Worm (Caenorhabditis elegans) whole organism, mixed stage, embryonic: ENCODE results near the gene T11F9.21.

Source experiments
- M03D4.4 ChIP-seq: sonication (generic microtip); optimal IDR thresholded peaks from 2 replicates; lab custom pipeline; 2017; ENCODE audit warnings: mild to moderate bottlenecking, missing genetic modification characterization, missing compliant biosample characterization
- bed-3 ChIP-seq: fragments of 200-800 bp; sonication (Bioruptor generic); optimal IDR thresholded peaks from 3 replicates; lab custom pipeline; 2018; ENCODE audit warnings: mild to moderate bottlenecking, missing genetic modification characterization, moderate library complexity, missing compliant biosample characterization
- blmp-1 ChIP-seq: fragments of 150-350 bp; optimal IDR thresholded peaks from 2 replicates; lab custom pipeline; 2014; ENCODE audit warnings: missing biosample characterization, missing genetic modification characterization
- ceh-39 ChIP-seq: fragments of 150-350 bp; optimal IDR thresholded peaks from 2 replicates; lab custom pipeline; 2014; ENCODE audit warnings: missing biosample characterization, missing genetic modification characterization
- ceh-43 ChIP-seq: fragments of 200-800 bp; sonication (Bioruptor generic); optimal IDR thresholded peaks from 2 replicates; lab custom pipeline; 2018; ENCODE audit warnings: mild to moderate bottlenecking, missing genetic modification characterization, moderate library complexity, missing compliant biosample characterization
- ceh-83 ChIP-seq: fragments of 200-800 bp; sonication (Bioruptor generic); optimal IDR thresholded peaks from 2 replicates; lab custom pipeline; 2018; ENCODE audit warnings: mild to moderate bottlenecking, missing genetic modification characterization, missing compliant biosample characterization
- ces-1 ChIP-seq: fragments of 150-350 bp; optimal IDR thresholded peaks from 2 replicates; lab custom pipeline; 2014; ENCODE audit warnings: missing biosample characterization, missing genetic modification reagents, missing genetic modification characterization
- cnd-1 ChIP-seq: fragments of 200-800 bp; sonication (Bioruptor generic); optimal IDR thresholded peaks from 2 replicates; lab custom pipeline; 2018; ENCODE audit warnings: mild to moderate bottlenecking, missing genetic modification characterization, missing compliant biosample characterization
- drap-1 ChIP-seq: fragments of 200-800 bp; sonication (Bioruptor generic); optimal IDR thresholded peaks from 3 replicates; lab custom pipeline; 2018; ENCODE audit warnings: mild to moderate bottlenecking, missing genetic modification characterization, missing compliant biosample characterization
- elt-1 ChIP-seq: sonication (generic microtip); optimal IDR thresholded peaks from 2 replicates; lab custom pipeline; 2017; ENCODE audit warnings: missing genetic modification characterization, mild to moderate bottlenecking, missing compliant biosample characterization, antibody characterized with exemption, moderate library complexity, borderline replicate concordance; ENCODE audit not compliant: insufficient read depth
- elt-3 ChIP-seq: fragments of 150-350 bp; optimal IDR thresholded peaks from 2 replicates; lab custom pipeline; 2014; ENCODE audit warnings: missing biosample characterization, missing genetic modification characterization
- flh-1 ChIP-seq: fragments of 200-800 bp; sonication (Bioruptor generic); optimal IDR thresholded peaks from 2 replicates; lab custom pipeline; 2018; ENCODE audit warnings: mild to moderate bottlenecking, missing genetic modification characterization, moderate library complexity, missing compliant biosample characterization
- ham-2 ChIP-seq: fragments of 200-800 bp; sonication (Bioruptor generic); optimal IDR thresholded peaks from 2 replicates; lab custom pipeline; 2018; ENCODE audit warnings: mild to moderate bottlenecking, missing genetic modification characterization, missing compliant biosample characterization
- hlh-1 ChIP-seq: fragments of 150-350 bp; optimal IDR thresholded peaks from 2 replicates; lab custom pipeline; 2014; ENCODE audit warnings: missing biosample characterization, missing genetic modification reagents, missing genetic modification characterization
- lin-13 ChIP-seq: fragments of 150-350 bp; optimal IDR thresholded peaks from 2 replicates; lab custom pipeline; 2014; ENCODE audit warnings: missing biosample characterization, missing genetic modification characterization
- lin-32 ChIP-seq: fragments of 200-800 bp; sonication (Bioruptor generic); optimal IDR thresholded peaks from 2 replicates; lab custom pipeline; 2018; ENCODE audit warnings: mild to moderate bottlenecking, missing genetic modification characterization, missing compliant biosample characterization
- lsy-2 ChIP-seq: fragments of 150-350 bp; optimal IDR thresholded peaks from 2 replicates; lab custom pipeline; 2014; ENCODE audit warnings: missing biosample characterization, missing genetic modification characterization
- mab-5 ChIP-seq: fragments of 150-350 bp; optimal IDR thresholded peaks from 2 replicates; lab custom pipeline; 2014; ENCODE audit warnings: missing biosample characterization, missing genetic modification characterization
- mep-1 ChIP-seq: fragments of 150-350 bp; optimal IDR thresholded peaks from 2 replicates; lab custom pipeline; 2017; ENCODE audit warnings: missing biosample characterization, missing genetic modification reagents, missing genetic modification characterization, inconsistent platforms
- mls-2 ChIP-seq: sonication (generic microtip); optimal IDR thresholded peaks from 2 replicates; lab custom pipeline; 2016; ENCODE audit warnings: mild to moderate bottlenecking, missing genetic modification characterization, moderate library complexity, missing compliant biosample characterization
- nhr-12 ChIP-seq: fragments of 150-350 bp; optimal IDR thresholded peaks from 2 replicates; lab custom pipeline; 2014; ENCODE audit warnings: missing biosample characterization, missing genetic modification characterization
- nhr-2 ChIP-seq: fragments of 150-350 bp; optimal IDR thresholded peaks from 2 replicates; lab custom pipeline; 2014; ENCODE audit warnings: missing biosample characterization, missing genetic modification characterization
- nhr-237 ChIP-seq: fragments of 150-350 bp; optimal IDR thresholded peaks from 2 replicates; lab custom pipeline; 2014; ENCODE audit warnings: missing biosample characterization, missing genetic modification characterization
- nhr-28 ChIP-seq: fragments of 150-350 bp; optimal IDR thresholded peaks from 2 replicates; lab custom pipeline; 2014; ENCODE audit warnings: missing biosample characterization, missing genetic modification characterization
- nhr-76 ChIP-seq: sonication (generic microtip); optimal IDR thresholded peaks from 2 replicates; lab custom pipeline; 2017; ENCODE audit warnings: missing biosample characterization, missing genetic modification characterization
- pha-4 ChIP-seq: fragments of 150-350 bp; optimal IDR thresholded peaks from 2 replicates; lab custom pipeline; 2018; ENCODE audit warnings: missing biosample characterization, missing genetic modification reagents, missing genetic modification characterization
- sem-2 ChIP-seq: fragments of 200-800 bp; sonication (Bioruptor generic); optimal IDR thresholded peaks from 2 replicates; lab custom pipeline; 2018; ENCODE audit warnings: mild to moderate bottlenecking, missing genetic modification characterization, missing compliant biosample characterization
- snpc-4 ChIP-seq: fragments of 150-350 bp; optimal IDR thresholded peaks from 2 replicates; lab custom pipeline; 2014; ENCODE audit warnings: missing biosample characterization, missing genetic modification characterization
- sptf-1 ChIP-seq: sonication (generic microtip); optimal IDR thresholded peaks from 2 replicates; lab custom pipeline; 2017; ENCODE audit warnings: mild to moderate bottlenecking, missing genetic modification characterization, moderate library complexity, missing compliant biosample characterization
- tbx-8 ChIP-seq: fragments of 200-800 bp; sonication (Bioruptor generic); optimal IDR thresholded peaks from 2 replicates; lab custom pipeline; 2018; ENCODE audit warnings: mild to moderate bottlenecking, missing genetic modification characterization, moderate library complexity, missing compliant biosample characterization
- unc-120 ChIP-seq: sonication (generic microtip); optimal IDR thresholded peaks from 2 replicates; lab custom pipeline; 2017; ENCODE audit warnings: missing genetic modification characterization, missing compliant biosample characterization; ENCODE audit not compliant: poor library complexity, severe bottlenecking
- unc-39 ChIP-seq: fragments of 150-350 bp; optimal IDR thresholded peaks from 2 replicates; lab custom pipeline; 2014; ENCODE audit warnings: missing biosample characterization, missing genetic modification characterization
- unc-62 ChIP-seq: fragments of 150-350 bp; optimal IDR thresholded peaks from 2 replicates; lab custom pipeline; 2014; ENCODE audit warnings: missing biosample characterization, missing genetic modification reagents, missing genetic modification characterization
- zip-8 ChIP-seq: fragments of 150-350 bp; optimal IDR thresholded peaks from 2 replicates; lab custom pipeline; 2014; ENCODE audit warnings: missing biosample characterization, missing genetic modification characterization

T11F9.21 gene

DNA sequence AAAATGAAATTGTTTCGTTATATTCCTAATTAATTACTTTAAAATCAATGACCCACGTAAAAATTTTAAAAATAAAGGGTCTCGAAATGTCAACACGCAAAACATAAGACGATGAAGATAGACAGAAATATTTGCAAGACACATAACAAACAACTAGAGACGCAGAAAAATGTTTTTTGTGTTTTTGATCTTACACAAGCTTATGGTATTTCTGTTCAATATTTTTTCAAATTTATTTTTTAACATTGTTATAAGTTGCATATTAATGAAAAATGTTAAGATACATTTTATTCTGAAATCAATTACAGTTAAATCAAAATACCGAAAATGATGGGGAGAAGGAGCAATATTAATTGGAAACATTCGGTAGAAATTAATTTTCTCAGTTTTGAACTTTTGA lies 20.9 kb downstream of the T11F9.21 start, which contains the start of gene C55A6.3:
Gene C55A6.3, minus strand, starts transcription at position 101 of the 400 bp plus-strand sequence.
- TF ChIP-seq elt-3 (no peak), unc-39 (no peak), blmp-1 (tag; lab: Kevin White, UChicago) (no peak), mls-2 (tag; lab: Kevin White, UChicago) (no peak), unc-62 (GFP tag; lab: Kevin White, UChicago) (no peak), nhr-2 (no peak)
- TF ChIP-seq, all 35 proteins: peak for 0

DNA sequence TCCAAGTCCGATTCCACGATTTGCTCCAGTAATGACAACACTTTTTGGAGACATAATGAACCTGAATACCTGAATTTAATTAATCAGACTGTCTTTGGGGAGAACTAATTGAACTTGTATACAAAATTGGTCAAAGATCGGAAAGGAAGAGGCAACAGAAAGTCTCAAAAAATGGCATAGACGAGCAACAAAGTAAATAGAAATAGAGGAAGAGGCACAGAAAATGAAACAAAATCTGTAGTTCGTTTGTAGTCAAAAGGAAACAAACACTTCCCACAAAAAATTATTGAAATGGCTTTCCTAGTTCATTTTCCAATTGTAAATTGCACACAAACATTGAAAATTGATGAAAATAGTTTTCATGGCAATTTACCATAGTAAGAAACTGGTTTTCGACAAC lies 22.1 kb downstream of the T11F9.21 start, which contains the start of gene C55A6.6:
Gene C55A6.6, minus strand, starts transcription at position 61 of the 400 bp plus-strand sequence.
- TF ChIP-seq nhr-12 (no peak), unc-62 (GFP tag; lab: Kevin White, UChicago) (no peak), mab-5 (no peak), ces-1 (GFP tag; lab: Kevin White, UChicago) (no peak), blmp-1 (tag; lab: Kevin White, UChicago) (no peak), elt-3 (no peak), mep-1 (tag; lab: Kevin White, UChicago) (no peak), zip-8 (no peak)

DNA sequence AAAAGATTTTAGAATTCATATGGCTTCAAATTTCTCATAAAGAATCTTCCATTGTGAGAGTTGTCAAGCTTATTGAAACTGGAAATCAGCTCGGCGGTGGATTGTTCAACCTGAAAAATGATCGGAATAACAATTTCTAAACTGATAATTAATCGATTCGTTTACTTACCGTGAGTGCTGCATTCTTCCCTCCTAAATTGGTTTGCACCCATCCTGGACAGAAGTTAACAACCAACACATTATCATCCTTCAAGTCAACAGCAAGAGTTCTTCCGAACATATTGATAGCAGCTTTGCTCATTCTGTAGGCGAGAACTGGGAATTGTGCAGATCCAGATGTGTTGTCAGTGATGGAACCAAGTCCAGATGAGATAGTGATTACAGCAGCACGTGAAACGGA lies 22.6 kb downstream of the T11F9.21 start:
- no peak for TF ChIP-seq hlh-1 (tag; lab: Kevin White, UChicago)
- TF ChIP-seq drap-1 (GFP tag; lab: Kevin White, UChicago) = no peak
- TF ChIP-seq ham-2 (GFP tag; lab: Kevin White, UChicago) = no peak
- TF ChIP-seq ces-1 (GFP tag; lab: Kevin White, UChicago) = no peak
- TF ChIP-seq bed-3 (GFP tag; lab: Kevin White, UChicago) = no peak
- TF ChIP-seq ceh-43 (GFP tag; lab: Kevin White, UChicago) = no peak
- TF ChIP-seq ceh-39 (tag; lab: Kevin White, UChicago) = no peak

DNA sequence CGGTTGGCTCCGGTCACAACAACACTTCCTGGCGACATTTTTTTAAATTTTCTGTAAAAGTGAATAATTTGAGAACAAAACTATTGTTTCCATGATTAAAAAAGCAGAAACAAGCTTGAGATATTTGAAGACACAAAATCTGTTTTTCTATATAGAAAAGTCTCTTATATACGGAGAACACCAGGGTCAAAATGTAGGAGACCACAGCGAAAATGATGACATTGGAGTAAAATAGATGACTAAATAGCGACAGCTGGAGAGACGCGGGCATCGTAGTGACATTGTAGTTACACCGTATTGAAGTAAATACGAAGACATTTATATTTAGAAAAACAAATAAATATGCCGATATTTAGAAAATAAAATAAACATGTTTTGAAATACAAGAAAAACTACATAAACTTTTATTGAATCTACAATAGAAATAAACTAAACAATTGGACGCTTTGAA lies 23.6 kb downstream of the T11F9.21 start, which contains the start of gene sdz-8:
Gene sdz-8, minus strand, starts transcription at position 51 of the 451 bp plus-strand sequence.
- no peak for TF ChIP-seq sptf-1
- no peak for TF ChIP-seq ceh-83
- TF ChIP-seq mls-2 (tag; lab: Kevin White, UChicago) = no peak
- no peak for TF ChIP-seq elt-1 (tag; lab: Kevin White, UChicago)
- no peak for TF ChIP-seq drap-1 (GFP tag; lab: Kevin White, UChicago)
- TF ChIP-seq nhr-12 = no peak

DNA sequence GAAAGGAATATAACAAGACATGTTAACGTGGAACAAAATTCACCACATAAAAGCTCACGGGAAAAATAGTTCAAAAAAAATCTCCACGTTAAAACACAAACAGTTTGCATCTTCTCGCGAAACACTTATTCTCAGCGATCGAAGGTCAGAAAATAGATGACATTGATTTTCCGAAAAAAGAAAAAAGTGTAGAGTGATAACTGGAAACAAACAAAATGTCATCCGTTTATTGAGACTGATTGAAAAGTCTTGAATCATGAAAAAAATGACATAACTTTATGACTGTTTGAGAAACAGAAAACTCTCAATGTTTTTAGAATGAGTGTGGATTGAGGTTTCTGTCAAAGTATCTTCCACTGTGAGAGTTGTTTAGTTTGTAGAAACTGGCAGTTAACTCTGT lies 25.2 kb downstream of the T11F9.21 start, which contains the start of gene C55A6.4:
Gene C55A6.4, minus strand, starts transcription at position 101 of the 400 bp plus-strand sequence.
- no peak for TF ChIP-seq sem-2 (GFP tag; lab: Kevin White, UChicago)

DNA sequence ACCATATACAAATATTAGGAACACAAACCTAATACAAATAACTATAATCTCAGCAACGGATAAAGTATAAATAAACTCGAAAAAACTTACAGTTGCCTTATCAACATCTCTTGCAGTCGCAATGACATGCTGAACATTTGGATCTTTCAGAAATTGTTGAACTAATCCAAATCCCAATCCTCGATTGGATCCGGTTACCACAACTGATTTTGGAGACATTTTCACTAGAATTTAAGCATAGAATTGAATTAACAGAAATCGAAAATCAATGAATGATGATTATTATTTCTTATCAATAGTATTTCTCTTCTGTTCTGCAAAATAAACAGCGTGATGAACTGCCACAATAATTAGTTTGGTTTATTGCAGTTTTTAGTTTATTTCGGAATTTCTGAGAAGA lies 27.7 kb downstream of the T11F9.21 start, which contains the start of the genes C55A6.11 and C55A6.7:
Gene C55A6.11, plus strand, starts transcription at position 301 of the 400 bp plus-strand sequence.
Gene C55A6.7, minus strand, starts transcription at position 316 of the 400 bp plus-strand sequence.
- TF ChIP-seq lsy-2 = no peak
- no peak for TF ChIP-seq ham-2 (GFP tag; lab: Kevin White, UChicago)
- TF ChIP-seq ceh-39 (tag; lab: Kevin White, UChicago) = no peak
- no peak for TF ChIP-seq unc-62 (GFP tag; lab: Kevin White, UChicago)
- TF ChIP-seq elt-3 = no peak
- no peak for TF ChIP-seq ceh-83
- TF ChIP-seq unc-120 = no peak
- TF ChIP-seq ces-1 (GFP tag; lab: Kevin White, UChicago) = no peak
- no peak for TF ChIP-seq nhr-237
- no peak for TF ChIP-seq snpc-4
- TF ChIP-seq pha-4 (tag; lab: Kevin White, UChicago) = no peak
- TF ChIP-seq lin-32 = no peak
- TF ChIP-seq cnd-1 (tag; lab: Kevin White, UChicago) = no peak
- TF ChIP-seq sptf-1 = no peak

DNA sequence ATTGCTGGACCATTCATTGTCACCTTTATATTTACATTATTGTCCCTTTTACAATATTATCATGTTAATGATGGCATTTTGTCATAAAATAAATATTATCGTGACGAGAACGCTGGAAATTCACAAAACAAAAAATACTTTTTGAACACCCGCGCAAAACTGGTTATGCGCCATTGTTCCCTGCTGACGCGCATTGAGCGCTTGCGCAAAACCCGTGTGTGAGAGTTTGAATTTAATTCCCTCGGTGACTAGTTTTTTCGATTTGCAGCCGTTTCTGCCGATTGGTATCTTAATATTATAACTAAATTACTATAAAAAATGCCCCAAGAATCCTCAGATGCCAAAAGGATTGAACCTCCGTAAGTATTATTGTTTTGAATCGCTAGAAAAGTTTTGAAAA lies 28.9 kb downstream of the T11F9.21 start, which contains the start of gene pafo-1:
Gene pafo-1, plus strand, starts transcription at position 256 of the 400 bp plus-strand sequence.
- peak; percentile 80 for TF ChIP-seq mep-1 (tag; lab: Kevin White, UChicago)
- TF ChIP-seq pha-4 (tag; lab: Kevin White, UChicago) = peak; percentile 70
- peak; percentile 47 for TF ChIP-seq cnd-1 (tag; lab: Kevin White, UChicago)
- no peak for TF ChIP-seq nhr-12
- TF ChIP-seq ceh-39 (tag; lab: Kevin White, UChicago) = peak; percentile 20
- peak; percentile 43 for TF ChIP-seq tbx-8 (GFP tag; lab: Kevin White, UChicago)
- peak; percentile 74 for TF ChIP-seq nhr-237
- peak; percentile 49 for TF ChIP-seq drap-1 (GFP tag; lab: Kevin White, UChicago)
- peak; percentile 19 for TF ChIP-seq ceh-83
- TF ChIP-seq lin-13 (tag; lab: Kevin White, UChicago) = peak; percentile 87
- no peak for TF ChIP-seq ces-1 (GFP tag; lab: Kevin White, UChicago)
- no peak for TF ChIP-seq nhr-76
- no peak for TF ChIP-seq flh-1
- peak; percentile 75 for TF ChIP-seq lsy-2
- TF ChIP-seq M03D4.4 = peak; percentile 76
- TF ChIP-seq nhr-28 = no peak
- peak; percentile 28 for TF ChIP-seq unc-120
- TF ChIP-seq ceh-43 (GFP tag; lab: Kevin White, UChicago) = peak; percentile 44
- TF ChIP-seq sem-2 (GFP tag; lab: Kevin White, UChicago) = peak; percentile 32
- peak; percentile 57 for TF ChIP-seq hlh-1 (tag; lab: Kevin White, UChicago)
- TF ChIP-seq elt-3 = no peak
- TF ChIP-seq elt-1 (tag; lab: Kevin White, UChicago) = no peak
